Worm (Caenorhabditis elegans): ENCODE measurements around the gene Y37E11AL.9.

Y37E11AL.9 gene

DNA sequence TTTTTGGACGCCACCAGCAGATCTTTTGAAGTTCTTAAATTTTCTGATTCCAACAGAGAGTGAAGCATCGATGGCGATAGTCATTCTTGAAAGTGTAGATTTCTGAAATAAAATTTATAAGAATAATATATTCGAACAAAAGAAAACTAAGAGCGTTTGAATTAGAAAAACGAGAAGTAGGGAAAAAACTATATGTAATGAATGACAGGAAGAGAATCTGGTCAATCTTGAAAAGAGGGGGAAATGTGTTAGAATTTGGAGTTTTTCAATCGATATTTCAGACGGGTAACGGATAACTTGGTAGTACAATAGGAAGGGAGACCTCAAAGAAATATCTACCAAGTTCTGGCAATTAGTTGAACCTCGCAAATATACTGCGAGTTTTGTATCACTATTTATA is at the start of gene Y37E11AL.9:
TSS of gene Y37E11AL.9 (minus strand) at position 101 of the 400 bp plus-strand sequence.
- TF ChIP-seq gmeb-2 (tag; optimal IDR thresholded peaks at IDR 0.05) (no peak), nhr-11 (tag; optimal IDR thresholded peaks at IDR 0.05) (no peak), ahr-1 (tag; optimal IDR thresholded peaks at IDR 0.05) (no peak), sox-2 (GFP tag; IDR thresholded peaks at IDR 0.05) (no peak), ceh-2 (tag; optimal IDR thresholded peaks at IDR 0.05) (no peak), ceh-22 (tag; optimal IDR thresholded peaks at IDR 0.05) (no peak), lim-6 (tag; optimal IDR thresholded peaks at IDR 0.05) (no peak), ceh-24 (tag; optimal IDR thresholded peaks at IDR 0.05) (no peak), ceh-18 (tag; optimal IDR thresholded peaks at IDR 0.05) (no peak), dve-1 (tag; optimal IDR thresholded peaks at IDR 0.05) (no peak), tbx-2 (tag; optimal IDR thresholded peaks at IDR 0.05) (no peak), odd-2 (tag; optimal IDR thresholded peaks at IDR 0.05) (no peak), unc-55 (GFP tag; optimal IDR thresholded peaks at IDR 0.05) (no peak), pqm-1 (tag; optimal IDR thresholded peaks at IDR 0.05) (no peak), hlh-8 (tag; optimal IDR thresholded peaks at IDR 0.05) (no peak)

- TF ChIP-seq C38D4.7 (GFP tag; optimal IDR thresholded peaks at IDR 0.05) (no peak), C08G9.2 (tag; optimal IDR thresholded peaks at IDR 0.05) (no peak), che-1 (tag; optimal IDR thresholded peaks at IDR 0.05) (no peak), hlh-8 (tag; optimal IDR thresholded peaks at IDR 0.05) (no peak), ztf-16 (tag; optimal IDR thresholded peaks at IDR 0.05) (no peak), K09A11.1 (tag; optimal IDR thresholded peaks at IDR 0.05; ENCODE audit: insufficient read depth) (no peak), mec-3 (tag; optimal IDR thresholded peaks at IDR 0.05; ENCODE audit: borderline replicate concordance) (no peak), hlh-15 (tag; optimal IDR thresholded peaks at IDR 0.05) (no peak), ceh-22 (tag; optimal IDR thresholded peaks at IDR 0.05) (no peak), odd-2 (tag; optimal IDR thresholded peaks at IDR 0.05) (no peak), nfya-1 (tag; optimal IDR thresholded peaks at IDR 0.05) (no peak), ceh-31 (tag; optimal IDR thresholded peaks at IDR 0.05) (no peak), pros-1 (tag; optimal IDR thresholded peaks at IDR 0.05) (no peak)
Measured at ce11 chrIV:3745806-3746205, 45.4 kb upstream of the Y37E11AL.9 start.

- TF ChIP-seq pqm-1 (tag; optimal IDR thresholded peaks at IDR 0.05): no peak
- TF ChIP-seq pros-1 (tag; optimal IDR thresholded peaks at IDR 0.05): no peak
- no peak for TF ChIP-seq T23F11.4 (GFP tag; optimal IDR thresholded peaks at IDR 0.05)
- TF ChIP-seq ceh-22 (tag; optimal IDR thresholded peaks at IDR 0.05): no peak
- TF ChIP-seq fax-1 (tag; optimal IDR thresholded peaks at IDR 0.05): no peak
- no peak for TF ChIP-seq C08G9.2 (tag; optimal IDR thresholded peaks at IDR 0.05)
- TF ChIP-seq fkh-6 (tag; optimal IDR thresholded peaks at IDR 0.05): no peak
- no peak for TF ChIP-seq odd-2 (tag; optimal IDR thresholded peaks at IDR 0.05)
- no peak for TF ChIP-seq hlh-30 (tag; optimal IDR thresholded peaks at IDR 0.05; ENCODE audit: insufficient read depth)
- no peak for TF ChIP-seq elt-4 (tag; optimal IDR thresholded peaks at IDR 0.05)
- TF ChIP-seq ztf-16 (tag; optimal IDR thresholded peaks at IDR 0.05): no peak
Measured at ce11 chrIV:3743748-3744147, 43.3 kb upstream of the Y37E11AL.9 start, which contains the start of gene siah-1. siah-1 (plus strand) TSS chrIV:3744048.

DNA sequence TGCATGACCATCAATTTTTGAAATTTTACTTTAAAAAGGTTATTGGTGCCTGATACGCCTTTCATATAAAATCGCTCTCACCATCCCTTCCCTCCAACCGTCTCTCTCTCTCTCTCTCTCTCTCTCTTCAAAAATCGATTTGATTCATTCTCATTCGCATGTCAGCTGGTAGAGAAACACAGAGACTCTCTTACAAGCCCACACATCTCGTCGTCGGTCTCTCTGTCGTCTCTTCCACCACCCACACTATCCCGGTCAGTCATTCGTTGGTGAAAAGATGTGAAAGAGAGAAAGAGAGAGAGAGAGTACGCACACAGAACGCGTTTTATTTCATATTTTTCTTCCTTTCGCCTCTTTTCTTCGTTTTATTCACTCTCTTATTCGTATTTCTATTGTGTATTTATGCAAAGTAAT is 42.0 kb upstream of the Y37E11AL.9 start:
- TF ChIP-seq ceh-9 (tag; optimal IDR thresholded peaks at IDR 0.05) (no peak), unc-3 (GFP tag; conservative IDR thresholded peaks at IDR 0.05) (no peak), unc-3 (tag; optimal IDR thresholded peaks at IDR 0.05) (no peak), fkh-6 (tag; optimal IDR thresholded peaks at IDR 0.05) (no peak), mec-3 (tag; optimal IDR thresholded peaks at IDR 0.05; ENCODE audit: borderline replicate concordance) (no peak), pag-3 (tag; optimal IDR thresholded peaks at IDR 0.05; ENCODE audit: borderline replicate concordance) (no peak), hlh-15 (tag; optimal IDR thresholded peaks at IDR 0.05) (no peak), sox-4 (tag; optimal IDR thresholded peaks at IDR 0.05) (no peak), nfya-1 (tag; optimal IDR thresholded peaks at IDR 0.05) (peak; percentile 94), ceh-24 (tag; optimal IDR thresholded peaks at IDR 0.05) (no peak), pax-1 (tag; optimal IDR thresholded peaks at IDR 0.05) (peak; percentile 39), ceh-30 (tag; optimal IDR thresholded peaks at IDR 0.05) (no peak), unc-55 (GFP tag; optimal IDR thresholded peaks at IDR 0.05) (peak; percentile 95), ztf-16 (tag; optimal IDR thresholded peaks at IDR 0.05) (no peak), rnt-1 (tag; optimal IDR thresholded peaks at IDR 0.05) (peak; percentile 14), ets-4 (tag; optimal IDR thresholded peaks at IDR 0.05) (no peak), dve-1 (tag; optimal IDR thresholded peaks at IDR 0.05) (peak; percentile 47), eyg-1 (tag; optimal IDR thresholded peaks at IDR 0.05) (no peak), K09A11.1 (tag; optimal IDR thresholded peaks at IDR 0.05; ENCODE audit: insufficient read depth) (peak; percentile 52), ceh-31 (tag; optimal IDR thresholded peaks at IDR 0.05) (peak; percentile 72), hlh-30 (tag; optimal IDR thresholded peaks at IDR 0.05; ENCODE audit: insufficient read depth) (peak; percentile 95), madf-2 (tag; optimal IDR thresholded peaks at IDR 0.05) (no peak), ahr-1 (tag; optimal IDR thresholded peaks at IDR 0.05) (no peak), sdc-2 (tag; optimal IDR thresholded peaks at IDR 0.05) (peak; percentile 11), tbx-7 (tag; optimal IDR thresholded peaks at IDR 0.05) (no peak), unc-42 (tag; optimal IDR thresholded peaks at IDR 0.05) (peak; percentile 60), ceh-48 (tag; optimal IDR thresholded peaks at IDR 0.05) (peak; percentile 87)

Measured in whole organism, late embryonic.